Fruit fly (Drosophila melanogaster) whole organism, embryonic: Measurements from ENCODE around the gene CG17134.

Experiments used
- CG11504 ChIP-seq: fragments of 200-800 bp; sonication (Bioruptor generic); optimal IDR thresholded peaks from 3 replicates; lab custom pipeline; 2019; ENCODE audit warnings: missing biosample characterization, mild to moderate bottlenecking, missing genetic modification characterization, moderate library complexity
- CG12942 ChIP-seq: fragments of 200-800 bp; sonication (Bioruptor generic); optimal IDR thresholded peaks from 3 replicates; lab custom pipeline; 2016; ENCODE audit warnings: missing biosample characterization, missing genetic modification characterization
- CG13287 ChIP-seq: fragments of 200-800 bp; sonication (Bioruptor generic); IDR thresholded peaks from 2 replicates; pipeline ENCODE4 v1.3.6; 2022; ENCODE audit warnings: missing biosample characterization, missing genetic modification characterization; ENCODE audit not compliant: partially characterized antibody
- CG15696 ChIP-seq: fragments of 200-800 bp; sonication (Bioruptor generic); optimal IDR thresholded peaks from 2 replicates; lab custom pipeline; 2019; ENCODE audit warnings: missing biosample characterization, mild to moderate bottlenecking, missing genetic modification characterization, moderate library complexity
- CG2120 ChIP-seq: fragments of 200-800 bp; sonication (Bioruptor generic); optimal IDR thresholded peaks from 3 replicates; lab custom pipeline; 2016; ENCODE audit warnings: missing biosample characterization, missing genetic modification characterization
- CG3065 ChIP-seq: fragments of 200-800 bp; sonication (Bioruptor generic); optimal IDR thresholded peaks from 2 replicates; lab custom pipeline; 2016; ENCODE audit warnings: missing biosample characterization, missing genetic modification characterization
- CG31224 ChIP-seq: fragments of 200-800 bp; sonication (Bioruptor generic); IDR thresholded peaks from 2 replicates; pipeline ENCODE4 v1.3.6; 2022; ENCODE audit warnings: missing biosample characterization, missing genetic modification characterization
- CG31441 ChIP-seq: fragments of 200-800 bp; sonication (Bioruptor generic); IDR thresholded peaks from 2 replicates; pipeline ENCODE4 v1.3.6; 2022; ENCODE audit warnings: missing biosample characterization, missing genetic modification characterization
- CG32532 ChIP-seq: fragments of 200-800 bp; sonication (Bioruptor generic); IDR thresholded peaks from 2 replicates; pipeline ENCODE4 v1.3.6; 2022; ENCODE audit warnings: missing biosample characterization, missing genetic modification characterization
- CG34376 ChIP-seq: fragments of 200-800 bp; sonication (Bioruptor generic); optimal IDR thresholded peaks from 2 replicates; lab custom pipeline; 2018; ENCODE audit warnings: missing biosample characterization, mild to moderate bottlenecking, missing genetic modification characterization
- CG3847 ChIP-seq: fragments of 200-800 bp; sonication (Bioruptor generic); IDR thresholded peaks from 2 replicates; pipeline ENCODE4 v1.3.6; 2022; ENCODE audit warnings: missing biosample characterization, missing genetic modification characterization
- CG4730 ChIP-seq: fragments of 200-800 bp; sonication (Bioruptor generic); IDR thresholded peaks from 2 replicates; pipeline ENCODE4 v1.3.6; 2022; ENCODE audit warnings: missing biosample characterization, missing genetic modification characterization
- CG7786 ChIP-seq: fragments of 200-800 bp; sonication (Bioruptor generic); optimal IDR thresholded peaks from 2 replicates; lab custom pipeline; 2016; ENCODE audit warnings: missing biosample characterization, missing genetic modification characterization
- CG7839 ChIP-seq: fragments of 200-800 bp; sonication (Bioruptor generic); optimal IDR thresholded peaks from 3 replicates; lab custom pipeline; 2018; ENCODE audit warnings: missing biosample characterization, mild to moderate bottlenecking, missing genetic modification characterization, moderate library complexity
- CG9437 ChIP-seq: fragments of 200-800 bp; sonication (Bioruptor generic); optimal IDR thresholded peaks from 2 replicates; lab custom pipeline; 2018; ENCODE audit warnings: missing biosample characterization, mild to moderate bottlenecking, missing genetic modification characterization
- CG9932 ChIP-seq: fragments of 200-800 bp; sonication (Bioruptor generic); IDR thresholded peaks from 2 replicates; pipeline ENCODE4 v1.3.6; 2022; ENCODE audit warnings: missing biosample characterization, missing genetic modification characterization
- D19B ChIP-seq: fragments of 200-800 bp; sonication (Bioruptor generic); optimal IDR thresholded peaks from 2 replicates; lab custom pipeline; 2017; ENCODE audit warnings: missing biosample characterization, mild to moderate bottlenecking, missing genetic modification characterization
- Deaf1 ChIP-seq: fragments of 200-800 bp; optimal IDR thresholded peaks from 3 replicates; lab custom pipeline; 2019; ENCODE audit warnings: missing biosample characterization, mild to moderate bottlenecking, missing genetic modification characterization, moderate library complexity
- Doc3 ChIP-seq: fragments of 200-800 bp; sonication (Bioruptor generic); IDR thresholded peaks from 3 replicates; pipeline ENCODE4 v1.3.6; 2022; ENCODE audit warnings: missing biosample characterization, missing genetic modification characterization; ENCODE audit not compliant: partially characterized antibody
- Drgx ChIP-seq: fragments of 200-800 bp; sonication (Bioruptor generic); IDR thresholded peaks from 2 replicates; pipeline ENCODE4 v1.3.6; 2022; ENCODE audit warnings: missing biosample characterization, missing genetic modification characterization
- E2f1 ChIP-seq: fragments of 200-800 bp; sonication (Bioruptor generic); IDR thresholded peaks from 2 replicates; pipeline ENCODE4 v1.3.6; 2022; ENCODE audit warnings: missing biosample characterization, missing genetic modification characterization
- Ets65A ChIP-seq: fragments of 200-800 bp; sonication (Bioruptor generic); peaks from one replicate; lab custom pipeline; 2016; ENCODE audit warnings: missing biosample characterization, missing genetic modification characterization
- H2.0 ChIP-seq: fragments of 200-800 bp; sonication (Bioruptor generic); IDR thresholded peaks from 2 replicates; pipeline ENCODE4 v1.3.6; 2022; ENCODE audit warnings: missing biosample characterization, missing genetic modification characterization
- Med ChIP-seq: fragments of 200-800 bp; sonication (Bioruptor generic); peaks from one replicate; lab custom pipeline; 2016; ENCODE audit warnings: missing biosample characterization, missing genetic modification characterization, mild to moderate bottlenecking, inconsistent platforms, moderate library complexity
- Meics ChIP-seq: fragments of 200-800 bp; sonication (Bioruptor generic); optimal IDR thresholded peaks from 2 replicates; lab custom pipeline; 2017; ENCODE audit warnings: missing biosample characterization, mild to moderate bottlenecking, missing genetic modification characterization
- NFAT ChIP-seq: fragments of 200-800 bp; sonication (Bioruptor generic); IDR thresholded peaks from 2 replicates; pipeline ENCODE4 v1.3.6; 2022; ENCODE audit warnings: missing biosample characterization, missing genetic modification characterization
- PHDP ChIP-seq: fragments of 200-800 bp; sonication (Bioruptor generic); optimal IDR thresholded peaks from 3 replicates; lab custom pipeline; 2018; ENCODE audit warnings: missing biosample characterization, mild to moderate bottlenecking, missing genetic modification characterization, moderate library complexity
- Rx ChIP-seq: fragments of 200-800 bp; sonication (Bioruptor generic); IDR thresholded peaks from 2 replicates; pipeline ENCODE4 v1.3.6; 2022; ENCODE audit warnings: missing biosample characterization, missing genetic modification characterization
- Sry-β ChIP-seq: fragments of 200-800 bp; sonication (Bioruptor generic); optimal IDR thresholded peaks from 2 replicates; lab custom pipeline; 2018; ENCODE audit warnings: missing biosample characterization, mild to moderate bottlenecking, missing genetic modification characterization, moderate library complexity
- Stat92E ChIP-seq, 3 experiments: fragments of >200 bp in 2 of 3; fragments of 200-800 bp in 1 of 3; sonication (Bioruptor generic) in 1 of 3; optimal IDR thresholded peaks; 2 replicates each; lab custom pipeline; 2017 to 2019; ENCODE audit warnings: missing biosample characterization in 3 of 3, missing genetic modification characterization in 3 of 3, mild to moderate bottlenecking in 1 of 3, moderate library complexity in 1 of 3
- ap ChIP-seq: fragments of 200-800 bp; sonication (Bioruptor generic); IDR thresholded peaks from 2 replicates; pipeline ENCODE4 v1.3.6; 2022; ENCODE audit warnings: missing biosample characterization, missing genetic modification characterization
- chinmo ChIP-seq: fragments of 200-800 bp; sonication (Bioruptor generic); IDR thresholded peaks from 4 replicates; pipeline ENCODE4 v1.3.6; 2022; ENCODE audit warnings: missing biosample characterization, missing genetic modification characterization; ENCODE audit not compliant: partially characterized antibody
- ci ChIP-seq: fragments of 200-800 bp; sonication (Bioruptor generic); IDR thresholded peaks from 3 replicates; pipeline ENCODE4 v1.3.6; 2022; ENCODE audit warnings: missing biosample characterization, missing genetic modification characterization
- crol ChIP-seq: fragments of 200-800 bp; sonication (Bioruptor generic); IDR thresholded peaks from 2 replicates; pipeline ENCODE4 v1.3.6; 2022; ENCODE audit warnings: missing biosample characterization, missing genetic modification characterization
- dysf ChIP-seq: fragments of 200-800 bp; sonication (Bioruptor generic); IDR thresholded peaks from 3 replicates; pipeline ENCODE4 v1.3.6; 2022; ENCODE audit warnings: missing biosample characterization, missing genetic modification characterization
- gem ChIP-seq: fragments of 200-800 bp; sonication (Bioruptor generic); optimal IDR thresholded peaks from 2 replicates; lab custom pipeline; 2019; ENCODE audit warnings: missing biosample characterization, mild to moderate bottlenecking, missing genetic modification characterization, moderate library complexity
- grau ChIP-seq: fragments of 200-800 bp; optimal IDR thresholded peaks from 3 replicates; lab custom pipeline; 2019; ENCODE audit warnings: missing biosample characterization, mild to moderate bottlenecking, missing genetic modification characterization, moderate library complexity
- lmd ChIP-seq: fragments of 200-800 bp; sonication (Bioruptor generic); IDR thresholded peaks from 2 replicates; pipeline ENCODE4 v1.3.6; 2022; ENCODE audit warnings: missing biosample characterization, missing genetic modification characterization
- otp ChIP-seq: fragments of 200-800 bp; sonication (Bioruptor generic); IDR thresholded peaks from 3 replicates; pipeline ENCODE4, ENCODE4 v1.3.6; 2022; ENCODE audit warnings: missing biosample characterization, missing genetic modification characterization
- pan ChIP-seq, 4 experiments: fragments of >200 bp in 3 of 4; fragments of 200-800 bp in 1 of 4; sonication (Bioruptor generic) in 1 of 4; optimal IDR thresholded peaks in 3 of 4; IDR thresholded peaks in 1 of 4; 2 replicates each; pipeline versions ENCODE4 v1.3.6 to Lab custom; 2017 to 2022; ENCODE audit warnings: missing biosample characterization in 2 of 4, missing genetic modification characterization in 2 of 4, mixed read lengths in 1 of 4
- ranshi ChIP-seq: fragments of 200-800 bp; sonication (Bioruptor generic); IDR thresholded peaks from 2 replicates; pipeline ENCODE4 v1.3.6; 2022; ENCODE audit warnings: missing biosample characterization, missing genetic modification characterization
- row ChIP-seq: fragments of 200-800 bp; sonication (Bioruptor generic); IDR thresholded peaks from 3 replicates; pipeline ENCODE4 v1.3.6; 2022; ENCODE audit warnings: missing biosample characterization, missing genetic modification characterization
- sisA ChIP-seq: fragments of 200-800 bp; sonication (Bioruptor generic); IDR thresholded peaks from 2 replicates; pipeline ENCODE4 v1.3.6; 2022; ENCODE audit warnings: missing biosample characterization, missing genetic modification characterization
- slbo ChIP-seq: fragments of 200-800 bp; sonication (Bioruptor generic); IDR thresholded peaks from 2 replicates; pipeline ENCODE4 v1.3.6; 2022; ENCODE audit warnings: missing biosample characterization, missing genetic modification characterization
- tin ChIP-seq: fragments of 200-800 bp; sonication (Bioruptor generic); optimal IDR thresholded peaks from 3 replicates; lab custom pipeline; 2016; ENCODE audit warnings: missing biosample characterization, missing genetic modification characterization
- wdn ChIP-seq: fragments of 200-800 bp; sonication (Bioruptor generic); IDR thresholded peaks from 2 replicates; pipeline ENCODE4 v1.3.6; 2022; ENCODE audit warnings: missing biosample characterization, missing genetic modification characterization
- zfh2 ChIP-seq: fragments of 200-800 bp; sonication (Bioruptor generic); optimal IDR thresholded peaks from 2 replicates; lab custom pipeline; 2016; ENCODE audit warnings: missing biosample characterization, missing genetic modification characterization

Gene CG17134

DNA sequence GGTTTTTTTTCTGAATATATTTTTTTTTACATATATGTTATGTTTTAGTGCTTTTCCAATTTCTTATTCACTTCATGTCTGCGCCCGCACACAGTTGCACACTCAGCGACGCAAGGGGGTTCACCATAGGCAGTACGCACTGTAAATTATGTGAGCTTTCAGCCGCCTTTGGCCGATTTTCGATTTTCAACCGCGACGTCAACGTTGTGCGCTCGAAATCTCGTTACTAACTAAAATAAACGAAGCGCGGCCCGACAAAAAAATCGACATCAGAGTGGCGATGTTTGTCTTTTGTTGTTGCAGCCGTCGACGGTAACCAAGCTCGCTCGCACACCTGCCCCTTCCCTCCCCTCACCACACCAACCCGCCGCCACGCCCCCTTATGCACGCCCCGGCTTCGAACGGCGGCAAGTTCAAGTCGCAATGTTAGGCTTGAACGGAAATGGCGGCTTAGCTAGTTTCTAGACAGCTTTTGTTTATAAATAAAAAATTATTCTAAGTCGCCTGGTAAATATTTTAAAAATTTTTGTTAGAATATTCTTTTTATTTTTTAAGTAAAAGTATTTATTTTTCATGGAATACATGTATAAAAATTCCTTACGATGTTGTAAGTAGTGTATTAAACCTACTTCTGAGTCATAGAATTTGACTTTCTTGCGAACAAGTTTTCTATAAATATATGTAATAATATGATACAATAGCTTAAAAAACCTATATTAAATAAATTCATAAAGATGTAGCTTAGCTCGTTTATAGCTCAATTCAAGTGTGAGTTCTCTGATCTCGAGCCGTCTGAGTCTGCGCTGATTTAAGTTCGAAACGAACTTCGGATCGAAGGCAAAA is 19.4 kb upstream of the CG17134 start, which contains the start of gene CG31869 (continued):
- TF ChIP-seq dysf (GFP tag; lab: Robert Waterston, UW) (peak; percentile 38; the same call in 1 of the 3 replicates), chinmo (GFP tag; lab: Robert Waterston, UW) (0 out of 4 replicates have a peak, but pooled peaks have one; percentile 71), Deaf1 (tag; lab: Kevin White, UChicago) (peak; percentile 77), NFAT (GFP tag; lab: Robert Waterston, UW) (peak; percentile 38; the same call in 1 of the 2 replicates), CG31441 (GFP tag; lab: Robert Waterston, UW) (peak; percentile 18; the same call in 1 of the 2 replicates), grau (tag; lab: Kevin White, UChicago) (peak; percentile 80), crol (GFP tag; lab: Robert Waterston, UW) (peak; percentile 87), CG9437 (GFP tag; lab: Kevin White, UChicago) (no peak), row (GFP tag; lab: Robert Waterston, UW) (peak; percentile 41), Stat92E (GFP tag; optimal IDR thresholded peaks at IDR 0.05; lab: Kevin White, UChicago) (no peak), CG3847 (GFP tag; lab: Robert Waterston, UW) (0 out of 2 replicates have a peak, but pooled peaks have one; percentile 16), CG4730 (GFP tag; lab: Robert Waterston, UW) (0 out of 2 replicates have a peak, but pooled peaks have one; percentile 15), sisA (GFP tag; lab: Robert Waterston, UW) (peak; percentile 23; the same call in 1 of the 2 replicates), PHDP (tag; lab: Kevin White, UChicago) (no peak), D19B (GFP tag; lab: Kevin White, UChicago) (no peak), ranshi (GFP tag; lab: Robert Waterston, UW) (0 out of 2 replicates have a peak, but pooled peaks have one; percentile 24), otp (GFP tag; lab: Robert Waterston, UW) (0 out of 3 replicates have a peak, but pooled peaks have one; percentile 24), gem (tag; lab: Kevin White, UChicago) (peak; percentile 1), CG15696 (tag; lab: Kevin White, UChicago) (no peak), CG7839 (tag; lab: Kevin White, UChicago) (peak; percentile 15), CG13287 (GFP tag; lab: Robert Waterston, UW) (peak; percentile 11; the same call in 1 of the 2 replicates), Meics (GFP tag; lab: Kevin White, UChicago) (peak; percentile 41), Ets65A (GFP tag; lab: Kevin White, UChicago) (peak; percentile 86), ci (GFP tag; lab: Robert Waterston, UW) (peak; percentile 9; the same call in 1 of the 3 replicates), zfh2 (GFP tag; lab: Kevin White, UChicago) (peak; percentile 0), Sry-β (GFP tag; lab: Kevin White, UChicago) (peak; percentile 86), wdn (GFP tag; lab: Robert Waterston, UW) (0 out of 2 replicates have a peak, but pooled peaks have one; percentile 35), CG2120 (peak; percentile 34), CG7786 (GFP tag; lab: Kevin White, UChicago) (no peak), H2.0 (GFP tag; lab: Robert Waterston, UW) (peak; percentile 28; the same call in 1 of the 2 replicates), pan (optimal IDR thresholded peaks at IDR 0.05; lab: Kevin White, UChicago) (no peak), pan (GFP tag; optimal IDR thresholded peaks at IDR 0.05 in 1 of 2, IDR thresholded peaks at IDR 0.05 in 1 of 2) (peak in 1 of 2 experiments; percentile 58), Drgx (GFP tag; lab: Robert Waterston, UW) (peak; percentile 60), lmd (GFP tag; lab: Robert Waterston, UW) (0 out of 2 replicates have a peak, but pooled peaks have one; percentile 33), slbo (GFP tag; lab: Robert Waterston, UW) (peak; percentile 61), E2f1 (GFP tag; lab: Robert Waterston, UW) (0 out of 2 replicates have a peak, but pooled peaks have one; percentile 19), CG34376 (GFP tag; lab: Kevin White, UChicago) (no peak), tin (GFP tag; lab: Kevin White, UChicago) (no peak), Rx (GFP tag; lab: Robert Waterston, UW) (0 out of 2 replicates have a peak, but pooled peaks have one; percentile 10), CG9932 (GFP tag; lab: Robert Waterston, UW) (peak; percentile 52), ap (GFP tag; lab: Robert Waterston, UW) (no peak), Doc3 (GFP tag; lab: Robert Waterston, UW) (no peak), Med (GFP tag; lab: Kevin White, UChicago) (peak; percentile 83), CG3065 (GFP tag; lab: Kevin White, UChicago) (peak; percentile 7), CG31224 (GFP tag; lab: Robert Waterston, UW) (0 out of 2 replicates have a peak, but pooled peaks have one; percentile 26), CG11504 (tag; lab: Kevin White, UChicago) (peak; percentile 90), CG12942 (GFP tag; lab: Kevin White, UChicago) (no peak), CG32532 (GFP tag; lab: Robert Waterston, UW) (0 out of 2 replicates have a peak, but pooled peaks have one; percentile 31)
